Worm (Caenorhabditis elegans) whole organism, L3 larva: ENCODE data around the gene ZK795.2.

ENCODE experiments used
- R02D3.7 ChIP-seq: fragments of 150-350 bp; optimal IDR thresholded peaks from 2 replicates; lab custom pipeline; 2014; ENCODE audit warnings: missing biosample characterization, missing genetic modification characterization
- nhr-11 ChIP-seq: fragments of 150-350 bp; optimal IDR thresholded peaks from 2 replicates; lab custom pipeline; 2014; ENCODE audit warnings: missing biosample characterization, missing genetic modification characterization
- nhr-12 ChIP-seq: fragments of 150-350 bp; optimal IDR thresholded peaks from 2 replicates; lab custom pipeline; 2014; ENCODE audit warnings: missing biosample characterization, missing genetic modification characterization
- snpc-4 ChIP-seq: fragments of 150-350 bp; optimal IDR thresholded peaks from 2 replicates; lab custom pipeline; 2014; ENCODE audit warnings: missing biosample characterization, missing genetic modification characterization
- unc-62 ChIP-seq: fragments of 150-350 bp; sonication (generic microtip); optimal IDR thresholded peaks from 4 replicates; lab custom pipeline; 2014; ENCODE audit warnings: missing biosample characterization, missing genetic modification reagents, missing genetic modification characterization

ce11 chrIV:12583181-12583580, 24.4 kb upstream of the ZK795.2 start:
- TF ChIP-seq unc-62 (GFP tag; lab: Kevin White, UChicago) (no peak), nhr-12 (no peak), R02D3.7 (no peak), snpc-4 (tag; lab: Kevin White, UChicago) (no peak), nhr-11 (tag; lab: Kevin White, UChicago) (no peak)
